Worm (Caenorhabditis elegans) whole organism, young adult: Measurements from ENCODE around the gene Y43E12A.2.

Experiments
- Y53G8AR.9 ChIP-seq: fragments of 200-800 bp; sonication (Bioruptor generic); conservative IDR thresholded peaks from 2 replicates; pipeline ENCODE4 v1.3.6; 2022; ENCODE audit warnings: missing genetic modification reagents, missing genetic modification characterization, missing compliant biosample characterization
- ccch-3 ChIP-seq: fragments of 200-800 bp; sonication (Bioruptor generic); optimal IDR thresholded peaks from 2 replicates; lab custom pipeline; 2018; ENCODE audit warnings: mild to moderate bottlenecking, missing genetic modification characterization, missing compliant biosample characterization
- ets-4 ChIP-seq: fragments of 200-800 bp; sonication (Bioruptor generic); optimal IDR thresholded peaks from 2 replicates; lab custom pipeline; 2018; ENCODE audit warnings: mild to moderate bottlenecking, missing genetic modification characterization, missing compliant biosample characterization
- let-607 ChIP-seq, 2 experiments: fragments of 200-800 bp in 1 of 2; sonication (Bioruptor generic) in 1 of 2; sonication (generic microtip) in 1 of 2; optimal IDR thresholded peaks; 2 replicates each; lab custom pipeline; 2016 to 2018; ENCODE audit warnings: mild to moderate bottlenecking in 2 of 2, missing compliant biosample characterization in 2 of 2, missing genetic modification characterization in 2 of 2, moderate library complexity in 2 of 2, missing genotype in 1 of 2
- lin-26 ChIP-seq: fragments of 200-800 bp; sonication (Bioruptor generic); IDR thresholded peaks from 2 replicates; pipeline ENCODE4 v1.3.6; 2022; ENCODE audit warnings: missing genetic modification reagents, missing genetic modification characterization, missing compliant biosample characterization
- lin-35 ChIP-seq, 3 experiments: fragments of 150-350 bp in 2 of 3; sonication (generic microtip) in 1 of 3; optimal IDR thresholded peaks; 2 replicates each; lab custom pipeline; 2014 to 2018; ENCODE audit warnings: missing biosample characterization in 3 of 3, missing genetic modification characterization in 3 of 3, missing genetic modification reagents in 3 of 3
- pha-4 ChIP-seq: fragments of 150-350 bp; sonication (generic microtip); optimal IDR thresholded peaks from 2 replicates; lab custom pipeline; 2014; ENCODE audit warnings: missing biosample characterization, missing genetic modification reagents, missing genetic modification characterization
- snpc-1.3 ChIP-seq: sonication (generic microtip); optimal IDR thresholded peaks from 2 replicates; lab custom pipeline; 2017; ENCODE audit warnings: missing genetic modification characterization, mild to moderate bottlenecking, missing compliant biosample characterization, antibody characterized with exemption, moderate library complexity, missing genotype, missing genetic modification reagents; ENCODE audit not compliant: insufficient read depth

ce11 chrIV:11006383-11006782, 24.5 kb downstream of the Y43E12A.2 start:
- TF ChIP-seq lin-35 (GFP tag; optimal IDR thresholded peaks at IDR 0.05; lab: Kevin White, UChicago) (no peak), let-607 (tag; optimal IDR thresholded peaks at IDR 0.05; lab: Kevin White, UChicago) (no peak), pha-4 (tag; lab: Kevin White, UChicago) (no peak), lin-26 (GFP tag; lab: Robert Waterston, UW) (no peak), Y53G8AR.9 (no peak), ccch-3 (GFP tag; lab: Kevin White, UChicago) (no peak), snpc-1.3 (tag; lab: Kevin White, UChicago) (no peak), ets-4 (no peak)
